Worm (Caenorhabditis elegans) whole organism, L1 larva: ENCODE measurements around the gene sao-1.
A peak's percentile ranks its signal among the peaks of the same experiment; 100 is the strongest.

ENCODE experiments used
- C16A3.4 ChIP-seq: fragments of 150-350 bp; optimal IDR thresholded peaks from 2 replicates; lab custom pipeline; 2014; ENCODE audit warnings: missing biosample characterization, missing genetic modification characterization
- C34B4.2 ChIP-seq: sonication (generic microtip); optimal IDR thresholded peaks from 2 replicates; lab custom pipeline; 2017; ENCODE audit warnings: mild to moderate bottlenecking, missing genetic modification characterization, missing compliant biosample characterization
- F16B12.6 ChIP-seq: fragments of 150-350 bp; optimal IDR thresholded peaks from 2 replicates; lab custom pipeline; 2014; ENCODE audit warnings: missing biosample characterization, missing genetic modification characterization
- aha-1 ChIP-seq: fragments of 150-350 bp; optimal IDR thresholded peaks from 2 replicates; lab custom pipeline; 2014; ENCODE audit warnings: missing biosample characterization, missing genetic modification characterization
- alr-1 ChIP-seq: fragments of 200-800 bp; sonication (Bioruptor generic); optimal IDR thresholded peaks from 2 replicates; lab custom pipeline; 2018; ENCODE audit warnings: borderline replicate concordance, mild to moderate bottlenecking, missing genetic modification characterization, missing compliant biosample characterization
- aly-2 ChIP-seq: fragments of 150-350 bp; optimal IDR thresholded peaks from 2 replicates; lab custom pipeline; 2014; ENCODE audit warnings: missing biosample characterization, missing genetic modification characterization
- ama-1 ChIP-seq: fragments of 150-350 bp; optimal IDR thresholded peaks from 2 replicates; lab custom pipeline; 2014
- blmp-1 ChIP-seq: fragments of 150-350 bp; optimal IDR thresholded peaks from 2 replicates; lab custom pipeline; 2014; ENCODE audit warnings: missing biosample characterization, missing genetic modification characterization
- ceh-8 ChIP-seq: fragments of 200-800 bp; sonication (Bioruptor generic); optimal IDR thresholded peaks from 2 replicates; lab custom pipeline; 2018; ENCODE audit warnings: mild to moderate bottlenecking, missing genetic modification characterization, moderate library complexity, missing compliant biosample characterization
- ces-1 ChIP-seq: fragments of 150-350 bp; optimal IDR thresholded peaks from 2 replicates; lab custom pipeline; 2014; ENCODE audit warnings: missing biosample characterization, missing genetic modification reagents, missing genetic modification characterization
- dpl-1 ChIP-seq, 3 experiments: fragments of 150-350 bp in 2 of 3; sonication (generic microtip) in 1 of 3; optimal IDR thresholded peaks; 2 replicates each; lab custom pipeline; 2014 to 2017; ENCODE audit warnings: missing biosample characterization in 3 of 3, missing genetic modification characterization in 3 of 3, missing genetic modification reagents in 3 of 3
- dsc-1 ChIP-seq: sonication (generic microtip); optimal IDR thresholded peaks from 2 replicates; lab custom pipeline; 2016; ENCODE audit warnings: mild to moderate bottlenecking, missing genetic modification characterization, missing compliant biosample characterization
- efl-1 ChIP-seq, 4 experiments: fragments of 150-350 bp; optimal IDR thresholded peaks in 3 of 4; peaks in 1 of 4; 1 replicate in 1 of 4; 2 replicates in 3 of 4; lab custom pipeline; 2014; ENCODE audit warnings: missing biosample characterization in 2 of 4, missing genetic modification characterization in 2 of 4, missing genetic modification reagents in 2 of 4
- elt-2 ChIP-seq: sonication (generic microtip); optimal IDR thresholded peaks from 2 replicates; lab custom pipeline; 2016; ENCODE audit warnings: missing genetic modification characterization, mild to moderate bottlenecking, inconsistent platforms, missing compliant biosample characterization, missing genetic modification reagents
- elt-3 ChIP-seq, 6 experiments: fragments of 150-350 bp in 1 of 6; sonication (generic microtip); optimal IDR thresholded peaks; 2 replicates each; lab custom pipeline; 2017 to 2018; ENCODE audit warnings: missing biosample characterization in 6 of 6, missing genetic modification characterization in 6 of 6, inconsistent platforms in 1 of 6
- ets-5 ChIP-seq: fragments of 200-800 bp; sonication (Bioruptor generic); IDR thresholded peaks from 2 replicates; pipeline ENCODE4 v1.3.6; 2022; ENCODE audit warnings: missing genetic modification characterization, missing compliant biosample characterization
- fkh-4 ChIP-seq: sonication (generic microtip); optimal IDR thresholded peaks from 2 replicates; lab custom pipeline; 2016; ENCODE audit warnings: missing compliant biosample characterization, missing genetic modification characterization, borderline replicate concordance
- hpl-2 ChIP-seq: fragments of 150-350 bp; optimal IDR thresholded peaks from 2 replicates; lab custom pipeline; 2014; ENCODE audit warnings: missing biosample characterization, missing genetic modification reagents, missing genetic modification characterization
- lin-13 ChIP-seq: fragments of 150-350 bp; optimal IDR thresholded peaks from 2 replicates; lab custom pipeline; 2014; ENCODE audit warnings: missing biosample characterization, missing genetic modification reagents, missing genetic modification characterization
- lin-14 ChIP-seq: fragments of 200-800 bp; sonication (Bioruptor generic); optimal IDR thresholded peaks from 2 replicates; lab custom pipeline; 2018; ENCODE audit warnings: mild to moderate bottlenecking, missing genetic modification characterization, moderate library complexity, missing compliant biosample characterization
- lin-15B ChIP-seq: fragments of 150-350 bp; sonication (generic microtip); optimal IDR thresholded peaks from 3 replicates; lab custom pipeline; 2014; ENCODE audit warnings: missing biosample characterization, missing genetic modification characterization
- lin-35 ChIP-seq, 2 experiments: fragments of 150-350 bp; optimal IDR thresholded peaks; 2 replicates each; lab custom pipeline; 2014; ENCODE audit warnings: missing biosample characterization in 2 of 2, missing genetic modification characterization in 2 of 2, missing genetic modification reagents in 2 of 2
- lir-3 ChIP-seq: sonication (generic microtip); optimal IDR thresholded peaks from 2 replicates; lab custom pipeline; 2016; ENCODE audit warnings: mild to moderate bottlenecking, missing genetic modification characterization, moderate library complexity, missing compliant biosample characterization; ENCODE audit not compliant: poor library complexity
- lsy-2 ChIP-seq, 2 experiments: fragments of 150-350 bp; optimal IDR thresholded peaks; 2 replicates each; lab custom pipeline; 2014; ENCODE audit warnings: missing biosample characterization in 2 of 2, missing genetic modification characterization in 2 of 2
- mab-9 ChIP-seq: fragments of 200-800 bp; sonication (Bioruptor generic); IDR thresholded peaks from 2 replicates; pipeline ENCODE4 v1.3.6; 2022; ENCODE audit warnings: missing genetic modification reagents, missing genetic modification characterization, missing compliant biosample characterization
- mep-1 ChIP-seq: fragments of 150-350 bp; optimal IDR thresholded peaks from 2 replicates; lab custom pipeline; 2014; ENCODE audit warnings: missing biosample characterization, missing genetic modification characterization
- nhr-20 ChIP-seq: sonication (generic microtip); optimal IDR thresholded peaks from 2 replicates; lab custom pipeline; 2016; ENCODE audit warnings: mild to moderate bottlenecking, missing genetic modification characterization, missing compliant biosample characterization
- nhr-28 ChIP-seq: fragments of 150-350 bp; optimal IDR thresholded peaks from 2 replicates; lab custom pipeline; 2014; ENCODE audit warnings: missing biosample characterization, missing genetic modification characterization
- nhr-47 ChIP-seq: sonication (generic microtip); optimal IDR thresholded peaks from 2 replicates; lab custom pipeline; 2016; ENCODE audit warnings: mild to moderate bottlenecking, missing genetic modification characterization, moderate library complexity, missing compliant biosample characterization
- nhr-71 ChIP-seq: sonication (generic microtip); optimal IDR thresholded peaks from 2 replicates; lab custom pipeline; 2016; ENCODE audit warnings: mild to moderate bottlenecking, missing genetic modification characterization, moderate library complexity, missing compliant biosample characterization
- nhr-77 ChIP-seq: fragments of 150-350 bp; optimal IDR thresholded peaks from 2 replicates; lab custom pipeline; 2014; ENCODE audit warnings: missing biosample characterization, missing genetic modification characterization
- nhr-90 ChIP-seq: sonication (generic microtip); optimal IDR thresholded peaks from 2 replicates; lab custom pipeline; 2016; ENCODE audit warnings: mild to moderate bottlenecking, missing genetic modification characterization, missing compliant biosample characterization; ENCODE audit not compliant: poor library complexity
- pag-3 ChIP-seq: sonication (generic microtip); optimal IDR thresholded peaks from 2 replicates; lab custom pipeline; 2017; ENCODE audit warnings: missing genetic modification characterization, mild to moderate bottlenecking, missing compliant biosample characterization, antibody characterized with exemption, borderline replicate concordance; ENCODE audit not compliant: insufficient read depth
- skn-1 ChIP-seq: fragments of 150-350 bp; optimal IDR thresholded peaks from 2 replicates; lab custom pipeline; 2014; ENCODE audit warnings: missing biosample characterization, missing genetic modification characterization
- snu-23 ChIP-seq: sonication (generic microtip); optimal IDR thresholded peaks from 2 replicates; lab custom pipeline; 2016; ENCODE audit warnings: missing genetic modification characterization, missing compliant biosample characterization
- sup-37 ChIP-seq: fragments of 200-800 bp; sonication (Bioruptor generic); optimal IDR thresholded peaks from 2 replicates; lab custom pipeline; 2018; ENCODE audit warnings: mild to moderate bottlenecking, missing genetic modification characterization, missing compliant biosample characterization
- swsn-7 ChIP-seq: sonication (generic microtip); optimal IDR thresholded peaks from 2 replicates; lab custom pipeline; 2016; ENCODE audit warnings: missing genetic modification characterization, missing compliant biosample characterization
- tlp-1 ChIP-seq: fragments of 150-350 bp; optimal IDR thresholded peaks from 2 replicates; lab custom pipeline; 2014; ENCODE audit warnings: missing biosample characterization, missing genetic modification characterization
- unc-98 ChIP-seq: fragments of 200-800 bp; sonication (Bioruptor generic); IDR thresholded peaks from 2 replicates; pipeline ENCODE4 v1.3.6; 2022; ENCODE audit warnings: missing genetic modification characterization, missing compliant biosample characterization

The sao-1 gene

ce11 chrV:14006819-14007218 lies 43.1 kb downstream of the sao-1 start (continued):
- TF ChIP-seq fkh-4 (tag; lab: Kevin White, UChicago) = no peak
- TF ChIP-seq, all 84 proteins: peak for 13

ce11 chrV:14008353-14008859 lies 44.7 kb downstream of the sao-1 start:
- peak; percentile 33 for TF ChIP-seq nhr-20
- peak; percentile 42 for TF ChIP-seq lin-14 (GFP tag; lab: Kevin White, UChicago)
- TF ChIP-seq mep-1 = peak; percentile 41
- peak; percentile 7 to 33 for TF ChIP-seq lsy-2 (tag; optimal IDR thresholded peaks at IDR 0.05; lab: Kevin White, UChicago)
- TF ChIP-seq lin-13 (GFP tag; lab: Kevin White, UChicago) = peak; percentile 17
- TF ChIP-seq blmp-1 (tag; lab: Kevin White, UChicago) = peak; percentile 34
- TF ChIP-seq nhr-77 (tag; lab: Kevin White, UChicago) = peak; percentile 5
- TF ChIP-seq aha-1 (tag; lab: Kevin White, UChicago) = no peak
- no peak for TF ChIP-seq C16A3.4 (tag; lab: Kevin White, UChicago)
- TF ChIP-seq mab-9 (GFP tag; lab: Robert Waterston, UW) = peak; percentile 36; the same call in 1 of the 2 replicates
- TF ChIP-seq ces-1 (GFP tag; lab: Kevin White, UChicago) = no peak
- TF ChIP-seq efl-1 (optimal IDR thresholded peaks at IDR 0.05; lab: Kevin White, UChicago) = peak; percentile 4 to 9
- peak in 1 of 2 experiments; percentile 54 for TF ChIP-seq efl-1 (GFP tag; optimal IDR thresholded peaks at IDR 0.05 in 1 of 2; lab: Kevin White, UChicago)
- peak; percentile 39 for TF ChIP-seq nhr-71 (tag; lab: Kevin White, UChicago)
- peak in 1 of 2 experiments; percentile 13 for TF ChIP-seq lin-35 (GFP tag; optimal IDR thresholded peaks at IDR 0.05; lab: Kevin White, UChicago)
- peak; percentile 30 for TF ChIP-seq snu-23 (GFP tag; lab: Kevin White, UChicago)
- no peak for TF ChIP-seq F16B12.6 (tag; lab: Kevin White, UChicago)
- TF ChIP-seq nhr-90 (tag; lab: Kevin White, UChicago) = peak; percentile 20

- TF ChIP-seq C34B4.2 (no peak), alr-1 (tag; lab: Kevin White, UChicago) (peak; percentile 97)
Measured at ce11 chrV:14010021-14010420, 46.3 kb downstream of the sao-1 start.

ce11 chrV:14011427-14011826 lies 47.7 kb downstream of the sao-1 start:
- TF ChIP-seq ets-5 (GFP tag; lab: Robert Waterston, UW) (0 out of 2 replicates have a peak, but pooled peaks have one; percentile 77), lsy-2 (tag; optimal IDR thresholded peaks at IDR 0.05; lab: Kevin White, UChicago) (no peak), ceh-8 (GFP tag; lab: Kevin White, UChicago) (peak; percentile 39)
- TF ChIP-seq, all 84 proteins: peak for 2

ce11 chrV:14012002-14012554 lies 48.4 kb downstream of the sao-1 start, which contains the start of the genes ddx-17 and aip-1:
Gene ddx-17 (minus strand): TSS chrV:14012052.
Gene aip-1 (plus strand): TSS chrV:14012333.
- TF ChIP-seq nhr-71 (tag; lab: Kevin White, UChicago) (peak; percentile 86), pag-3 (tag; lab: Kevin White, UChicago) (no peak), skn-1 (tag; lab: Kevin White, UChicago) (peak; percentile 99), C16A3.4 (tag; lab: Kevin White, UChicago) (peak; percentile 78), fkh-4 (tag; lab: Kevin White, UChicago) (no peak), mep-1 (peak; percentile 82), nhr-47 (tag; lab: Kevin White, UChicago) (peak; percentile 81), lin-35 (GFP tag; optimal IDR thresholded peaks at IDR 0.05; lab: Kevin White, UChicago) (peak; percentile 81 to 90), aly-2 (tag; lab: Kevin White, UChicago) (no peak), nhr-90 (tag; lab: Kevin White, UChicago) (peak; percentile 42), elt-3 (tag; optimal IDR thresholded peaks at IDR 0.05; lab: Kevin White, UChicago) (peak in 1 of 6 experiments; percentile 49), lir-3 (tag; lab: Kevin White, UChicago) (no peak), C34B4.2 (no peak), aha-1 (tag; lab: Kevin White, UChicago) (no peak), ces-1 (GFP tag; lab: Kevin White, UChicago) (no peak), hpl-2 (GFP tag; lab: Kevin White, UChicago) (peak; percentile 37), swsn-7 (peak; percentile 63), lin-13 (GFP tag; lab: Kevin White, UChicago) (peak; percentile 61), ama-1 (lab: Kevin White, UChicago) (no peak), nhr-28 (tag; lab: Kevin White, UChicago) (no peak), sup-37 (GFP tag; lab: Kevin White, UChicago) (no peak), efl-1 (optimal IDR thresholded peaks at IDR 0.05; lab: Kevin White, UChicago) (peak; percentile 80 to 83), efl-1 (GFP tag; optimal IDR thresholded peaks at IDR 0.05 in 1 of 2; lab: Kevin White, UChicago) (peak; percentile 76 to 96), dsc-1 (tag; lab: Kevin White, UChicago) (peak; percentile 55), lin-15B (tag; lab: Kevin White, UChicago) (peak; percentile 40), dpl-1 (GFP tag; optimal IDR thresholded peaks at IDR 0.05; lab: Kevin White, UChicago) (peak; percentile 64 to 82 (median 78)), elt-2 (tag; lab: Kevin White, UChicago) (peak; percentile 0), ets-5 (GFP tag; lab: Robert Waterston, UW) (no peak), nhr-77 (tag; lab: Kevin White, UChicago) (peak; percentile 59), tlp-1 (tag; lab: Kevin White, UChicago) (no peak), unc-98 (GFP tag; lab: Robert Waterston, UW) (no peak)
